Worm (Caenorhabditis elegans): ENCODE measurements around the gene mcm-7.
A peak's percentile ranks its signal among the peaks of the same experiment; 100 is the strongest.

Gene mcm-7

ce11 chrV:4384482-4384881 lies 37.5 kb downstream of the mcm-7 start, which contains the start of gene F13A2.2:
Gene F13A2.2, minus strand, starts transcription at chrV:4384582.
- TF ChIP-seq flh-1 (GFP tag; optimal IDR thresholded peaks at IDR 0.05) = no peak
- no peak for TF ChIP-seq sptf-1 (tag; optimal IDR thresholded peaks at IDR 0.05)
- no peak for TF ChIP-seq zip-8 (tag; optimal IDR thresholded peaks at IDR 0.05)
- TF ChIP-seq lin-13 (tag; optimal IDR thresholded peaks at IDR 0.05) = no peak
- TF ChIP-seq ces-1 (GFP tag; optimal IDR thresholded peaks at IDR 0.05) = no peak
- TF ChIP-seq mab-5 (tag; optimal IDR thresholded peaks at IDR 0.05) = no peak
- no peak for TF ChIP-seq hlh-1 (tag; optimal IDR thresholded peaks at IDR 0.05)
- TF ChIP-seq nhr-237 (tag; optimal IDR thresholded peaks at IDR 0.05) = no peak
- TF ChIP-seq ztf-11 (tag; optimal IDR thresholded peaks at IDR 0.05) = no peak
- TF ChIP-seq lsy-2 (tag; optimal IDR thresholded peaks at IDR 0.05) = no peak
- no peak for TF ChIP-seq lin-32 (GFP tag; optimal IDR thresholded peaks at IDR 0.05)
- TF ChIP-seq bed-3 (GFP tag; optimal IDR thresholded peaks at IDR 0.05) = no peak

- TF ChIP-seq elt-3 (tag; optimal IDR thresholded peaks at IDR 0.05) (no peak), ceh-39 (tag; optimal IDR thresholded peaks at IDR 0.05) (no peak), sptf-1 (tag; optimal IDR thresholded peaks at IDR 0.05) (no peak), lsy-2 (tag; optimal IDR thresholded peaks at IDR 0.05) (no peak), blmp-1 (tag; optimal IDR thresholded peaks at IDR 0.05) (no peak), nhr-237 (tag; optimal IDR thresholded peaks at IDR 0.05) (no peak), ztf-11 (tag; optimal IDR thresholded peaks at IDR 0.05) (no peak), unc-120 (tag; optimal IDR thresholded peaks at IDR 0.05; ENCODE audit: poor library complexity, severe bottlenecking) (no peak), nhr-76 (tag; optimal IDR thresholded peaks at IDR 0.05) (no peak), elt-1 (tag; optimal IDR thresholded peaks at IDR 0.05; ENCODE audit: borderline replicate concordance, insufficient read depth) (no peak), ceh-43 (GFP tag; optimal IDR thresholded peaks at IDR 0.05) (no peak), snpc-4 (tag; optimal IDR thresholded peaks at IDR 0.05) (no peak), flh-1 (GFP tag; optimal IDR thresholded peaks at IDR 0.05) (no peak), mls-2 (tag; optimal IDR thresholded peaks at IDR 0.05) (no peak), mab-5 (tag; optimal IDR thresholded peaks at IDR 0.05) (no peak), M03D4.4 (tag; optimal IDR thresholded peaks at IDR 0.05) (no peak), tbx-8 (GFP tag; optimal IDR thresholded peaks at IDR 0.05) (no peak), nhr-12 (tag; optimal IDR thresholded peaks at IDR 0.05) (no peak), cnd-1 (tag; optimal IDR thresholded peaks at IDR 0.05) (no peak), pha-4 (tag; optimal IDR thresholded peaks at IDR 0.05) (no peak)
Measured at ce11 chrV:4386173-4386572, 39.2 kb downstream of the mcm-7 start, which contains the start of gene F13A2.10. Gene F13A2.10, minus strand, starts transcription at chrV:4386273.

- TF ChIP-seq ceh-83 (GFP tag; optimal IDR thresholded peaks at IDR 0.05) (no peak), drap-1 (GFP tag; optimal IDR thresholded peaks at IDR 0.05) (no peak), nhr-28 (tag; optimal IDR thresholded peaks at IDR 0.05) (no peak), sptf-1 (tag; optimal IDR thresholded peaks at IDR 0.05) (no peak), nhr-76 (tag; optimal IDR thresholded peaks at IDR 0.05) (no peak), cnd-1 (tag; optimal IDR thresholded peaks at IDR 0.05) (no peak), ztf-11 (tag; optimal IDR thresholded peaks at IDR 0.05) (no peak), bed-3 (GFP tag; optimal IDR thresholded peaks at IDR 0.05) (no peak), elt-1 (tag; optimal IDR thresholded peaks at IDR 0.05; ENCODE audit: borderline replicate concordance, insufficient read depth) (no peak), elt-3 (tag; optimal IDR thresholded peaks at IDR 0.05) (no peak), ceh-43 (GFP tag; optimal IDR thresholded peaks at IDR 0.05) (no peak), sem-2 (GFP tag; optimal IDR thresholded peaks at IDR 0.05) (no peak), tbx-8 (GFP tag; optimal IDR thresholded peaks at IDR 0.05) (no peak), nhr-237 (tag; optimal IDR thresholded peaks at IDR 0.05) (no peak), unc-39 (tag; optimal IDR thresholded peaks at IDR 0.05) (no peak), mls-2 (tag; optimal IDR thresholded peaks at IDR 0.05) (no peak), lsy-2 (tag; optimal IDR thresholded peaks at IDR 0.05) (no peak), unc-120 (tag; optimal IDR thresholded peaks at IDR 0.05; ENCODE audit: poor library complexity, severe bottlenecking) (no peak)
Measured at ce11 chrV:4387402-4387801, 40.4 kb downstream of the mcm-7 start, which contains the start of gene F13A2.9. Gene F13A2.9, minus strand, starts transcription at chrV:4387502.

ce11 chrV:4387916-4388315 lies 41.0 kb downstream of the mcm-7 start:
- TF ChIP-seq drap-1 (GFP tag; optimal IDR thresholded peaks at IDR 0.05) (no peak), ceh-83 (GFP tag; optimal IDR thresholded peaks at IDR 0.05) (no peak), unc-120 (tag; optimal IDR thresholded peaks at IDR 0.05; ENCODE audit: poor library complexity, severe bottlenecking) (no peak), lsy-2 (tag; optimal IDR thresholded peaks at IDR 0.05) (peak; percentile 21), elt-1 (tag; optimal IDR thresholded peaks at IDR 0.05; ENCODE audit: borderline replicate concordance, insufficient read depth) (no peak), lin-13 (tag; optimal IDR thresholded peaks at IDR 0.05) (no peak)

- TF ChIP-seq elt-3 (tag; optimal IDR thresholded peaks at IDR 0.05) = no peak
- TF ChIP-seq ham-2 (GFP tag; optimal IDR thresholded peaks at IDR 0.05) = no peak
- no peak for TF ChIP-seq nhr-237 (tag; optimal IDR thresholded peaks at IDR 0.05)
- no peak for TF ChIP-seq pha-4 (tag; optimal IDR thresholded peaks at IDR 0.05)
- TF ChIP-seq lin-32 (GFP tag; optimal IDR thresholded peaks at IDR 0.05) = no peak
Measured at ce11 chrV:4396257-4396656, 49.3 kb downstream of the mcm-7 start, which contains the start of gene F13A2.3. Gene F13A2.3, minus strand, starts transcription at chrV:4396357.
